Fruit fly (Drosophila melanogaster) whole organism, pupa: ENCODE results near the gene Acbp5.

Experiments
- CG10348 ChIP-seq: fragments of 200-800 bp; sonication (Bioruptor generic); IDR thresholded peaks from 2 replicates; pipeline ENCODE4 v1.3.6; 2022; ENCODE audit warnings: missing biosample characterization, missing genetic modification characterization
- CG12605 ChIP-seq: fragments of 200-800 bp; sonication (Bioruptor generic); IDR thresholded peaks from 2 replicates; pipeline ENCODE4 v1.3.6; 2022; ENCODE audit warnings: missing biosample characterization, missing genetic modification characterization
- CG13204 ChIP-seq: fragments of 200-800 bp; sonication (Bioruptor generic); optimal IDR thresholded peaks from 2 replicates; lab custom pipeline; 2018; ENCODE audit warnings: missing biosample characterization, mild to moderate bottlenecking, missing genetic modification characterization, moderate library complexity
- CG34367 ChIP-seq: fragments of 200-800 bp; sonication (Bioruptor generic); optimal IDR thresholded peaks from 2 replicates; lab custom pipeline; 2018; ENCODE audit warnings: missing biosample characterization, mild to moderate bottlenecking, missing genetic modification characterization
- CG4496 ChIP-seq: fragments of 200-800 bp; sonication (Bioruptor generic); IDR thresholded peaks from 3 replicates; pipeline ENCODE4 v1.3.6; 2022; ENCODE audit warnings: missing biosample characterization, missing genetic modification characterization
- CG9948 ChIP-seq: fragments of 200-800 bp; sonication (Bioruptor generic); optimal IDR thresholded peaks from 2 replicates; lab custom pipeline; 2018; ENCODE audit warnings: missing biosample characterization, mild to moderate bottlenecking, missing genetic modification characterization, moderate library complexity
- EcR ChIP-seq: fragments of 200-800 bp; sonication (Bioruptor generic); optimal IDR thresholded peaks from 3 replicates; lab custom pipeline; 2019; ENCODE audit warnings: missing biosample characterization, missing genetic modification characterization, mild to moderate bottlenecking, moderate library complexity, missing genetic modification reagents
- Ets98B ChIP-seq: fragments of 200-800 bp; sonication (Bioruptor generic); IDR thresholded peaks from 2 replicates; pipeline ENCODE4 v1.3.6; 2022; ENCODE audit warnings: missing biosample characterization, missing genetic modification characterization
- Snoo ChIP-seq: fragments of 200-800 bp; sonication (Bioruptor generic); optimal IDR thresholded peaks from 3 replicates; lab custom pipeline; 2017; ENCODE audit warnings: missing biosample characterization, mild to moderate bottlenecking, missing genetic modification characterization, inconsistent platforms

- TF ChIP-seq Snoo (tag; lab: Kevin White, UChicago) (peak; percentile 12), CG12605 (GFP tag; lab: Robert Waterston, UW) (peak; percentile 66), CG4496 (peak; percentile 72; the same call in 2 of the 3 replicates), EcR (GFP tag; lab: Kevin White, UChicago) (peak; percentile 55), CG10348 (GFP tag; lab: Robert Waterston, UW) (no peak), Ets98B (peak; percentile 70), CG9948 (peak; percentile 64), CG34367 (tag; lab: Kevin White, UChicago) (peak; percentile 71), CG13204 (peak; percentile 7)
Measured at dm6 chr3L:8772998-8773684, 15.2 kb downstream of the Acbp5 start.
